Worm (Caenorhabditis elegans) whole organism, L1 larva: ENCODE measurements around the gene rom-1.

Source experiments
- C04F5.9 ChIP-seq: sonication (generic microtip); optimal IDR thresholded peaks from 2 replicates; lab custom pipeline; 2016; ENCODE audit warnings: missing genetic modification characterization, missing compliant biosample characterization
- C16A3.4 ChIP-seq: fragments of 150-350 bp; optimal IDR thresholded peaks from 2 replicates; lab custom pipeline; 2014; ENCODE audit warnings: missing biosample characterization, missing genetic modification characterization
- C34B4.2 ChIP-seq: sonication (generic microtip); optimal IDR thresholded peaks from 2 replicates; lab custom pipeline; 2017; ENCODE audit warnings: mild to moderate bottlenecking, missing genetic modification characterization, missing compliant biosample characterization
- aha-1 ChIP-seq: fragments of 150-350 bp; optimal IDR thresholded peaks from 2 replicates; lab custom pipeline; 2014; ENCODE audit warnings: missing biosample characterization, missing genetic modification characterization
- alr-1 ChIP-seq: fragments of 200-800 bp; sonication (Bioruptor generic); optimal IDR thresholded peaks from 2 replicates; lab custom pipeline; 2018; ENCODE audit warnings: borderline replicate concordance, mild to moderate bottlenecking, missing genetic modification characterization, missing compliant biosample characterization
- ama-1 ChIP-seq: fragments of 150-350 bp; optimal IDR thresholded peaks from 2 replicates; lab custom pipeline; 2014
- blmp-1 ChIP-seq: fragments of 150-350 bp; optimal IDR thresholded peaks from 2 replicates; lab custom pipeline; 2014; ENCODE audit warnings: missing biosample characterization, missing genetic modification characterization
- ceh-8 ChIP-seq: fragments of 200-800 bp; sonication (Bioruptor generic); optimal IDR thresholded peaks from 2 replicates; lab custom pipeline; 2018; ENCODE audit warnings: mild to moderate bottlenecking, missing genetic modification characterization, moderate library complexity, missing compliant biosample characterization
- ceh-88 ChIP-seq: fragments of 200-800 bp; sonication (Bioruptor generic); IDR thresholded peaks from 2 replicates; pipeline ENCODE4 v1.3.6; 2022; ENCODE audit warnings: missing genetic modification characterization, missing compliant biosample characterization
- ceh-90 ChIP-seq: sonication (generic microtip); optimal IDR thresholded peaks from 2 replicates; lab custom pipeline; 2016; ENCODE audit warnings: missing genetic modification characterization, missing compliant biosample characterization
- ces-1 ChIP-seq: fragments of 150-350 bp; optimal IDR thresholded peaks from 2 replicates; lab custom pipeline; 2014; ENCODE audit warnings: missing biosample characterization, missing genetic modification reagents, missing genetic modification characterization
- dpl-1 ChIP-seq, 3 experiments: fragments of 150-350 bp in 2 of 3; sonication (generic microtip) in 1 of 3; optimal IDR thresholded peaks; 2 replicates each; lab custom pipeline; 2014 to 2017; ENCODE audit warnings: missing biosample characterization in 3 of 3, missing genetic modification characterization in 3 of 3, missing genetic modification reagents in 3 of 3
- dsc-1 ChIP-seq: sonication (generic microtip); optimal IDR thresholded peaks from 2 replicates; lab custom pipeline; 2016; ENCODE audit warnings: mild to moderate bottlenecking, missing genetic modification characterization, missing compliant biosample characterization
- efl-3 ChIP-seq: fragments of 200-800 bp; sonication (Bioruptor generic); optimal IDR thresholded peaks from 2 replicates; lab custom pipeline; 2018; ENCODE audit warnings: mild to moderate bottlenecking, missing genetic modification characterization, missing compliant biosample characterization
- egl-13 ChIP-seq: sonication (generic microtip); optimal IDR thresholded peaks from 2 replicates; lab custom pipeline; 2016; ENCODE audit warnings: missing genotype, missing genetic modification reagents, missing genetic modification characterization, missing compliant biosample characterization
- egl-27 ChIP-seq, 2 experiments: fragments of 150-350 bp in 1 of 2; sonication (generic microtip); optimal IDR thresholded peaks; 3 replicates each; lab custom pipeline; 2017 to 2018; ENCODE audit warnings: missing biosample characterization in 2 of 2, missing genetic modification characterization in 2 of 2, missing genetic modification reagents in 2 of 2
- elt-2 ChIP-seq: sonication (generic microtip); optimal IDR thresholded peaks from 2 replicates; lab custom pipeline; 2016; ENCODE audit warnings: missing genetic modification characterization, mild to moderate bottlenecking, inconsistent platforms, missing compliant biosample characterization, missing genetic modification reagents
- ets-5 ChIP-seq: fragments of 200-800 bp; sonication (Bioruptor generic); IDR thresholded peaks from 2 replicates; pipeline ENCODE4 v1.3.6; 2022; ENCODE audit warnings: missing genetic modification characterization, missing compliant biosample characterization
- fkh-10 ChIP-seq: sonication (generic microtip); optimal IDR thresholded peaks from 2 replicates; lab custom pipeline; 2017; ENCODE audit warnings: missing biosample characterization, missing genetic modification reagents, missing genetic modification characterization
- fkh-4 ChIP-seq: sonication (generic microtip); optimal IDR thresholded peaks from 2 replicates; lab custom pipeline; 2016; ENCODE audit warnings: missing compliant biosample characterization, missing genetic modification characterization, borderline replicate concordance
- fkh-8 ChIP-seq: sonication (generic microtip); optimal IDR thresholded peaks from 2 replicates; lab custom pipeline; 2016; ENCODE audit warnings: mild to moderate bottlenecking, missing genetic modification characterization, missing compliant biosample characterization
- fos-1 ChIP-seq: fragments of 150-350 bp; optimal IDR thresholded peaks from 2 replicates; lab custom pipeline; 2014; ENCODE audit warnings: missing biosample characterization, missing genetic modification characterization
- hlh-17 ChIP-seq: fragments of 200-800 bp; sonication (Bioruptor generic); optimal IDR thresholded peaks from 2 replicates; lab custom pipeline; 2018; ENCODE audit warnings: missing genetic modification characterization, mild to moderate bottlenecking, missing compliant biosample characterization, moderate library complexity, borderline replicate concordance
- hlh-4 ChIP-seq: sonication (generic microtip); optimal IDR thresholded peaks from 2 replicates; lab custom pipeline; 2016; ENCODE audit warnings: mild to moderate bottlenecking, missing genetic modification characterization, missing compliant biosample characterization
- hpl-2 ChIP-seq: fragments of 150-350 bp; optimal IDR thresholded peaks from 2 replicates; lab custom pipeline; 2014; ENCODE audit warnings: missing biosample characterization, missing genetic modification reagents, missing genetic modification characterization
- irx-1 ChIP-seq: sonication (generic microtip); optimal IDR thresholded peaks from 2 replicates; lab custom pipeline; 2016; ENCODE audit warnings: missing genetic modification characterization, missing compliant biosample characterization
- jun-1 ChIP-seq: fragments of 150-350 bp; optimal IDR thresholded peaks from 2 replicates; lab custom pipeline; 2014; ENCODE audit warnings: missing biosample characterization, missing genetic modification reagents, missing genetic modification characterization
- lin-15B ChIP-seq: fragments of 150-350 bp; sonication (generic microtip); optimal IDR thresholded peaks from 3 replicates; lab custom pipeline; 2014; ENCODE audit warnings: missing biosample characterization, missing genetic modification characterization
- lin-39 ChIP-seq: fragments of 150-350 bp; optimal IDR thresholded peaks from 2 replicates; lab custom pipeline; 2014; ENCODE audit warnings: missing biosample characterization, missing genetic modification reagents, missing genetic modification characterization
- mef-2 ChIP-seq: fragments of 150-350 bp; optimal IDR thresholded peaks from 2 replicates; lab custom pipeline; 2014; ENCODE audit warnings: missing biosample characterization, missing genetic modification characterization
- nhr-11 ChIP-seq: fragments of 150-350 bp; optimal IDR thresholded peaks from 2 replicates; lab custom pipeline; 2014; ENCODE audit warnings: missing biosample characterization, missing genetic modification characterization
- nhr-12 ChIP-seq: sonication (generic microtip); optimal IDR thresholded peaks from 2 replicates; lab custom pipeline; 2017; ENCODE audit warnings: missing biosample characterization, missing genetic modification characterization
- nhr-20 ChIP-seq: sonication (generic microtip); optimal IDR thresholded peaks from 2 replicates; lab custom pipeline; 2016; ENCODE audit warnings: mild to moderate bottlenecking, missing genetic modification characterization, missing compliant biosample characterization
- nhr-237 ChIP-seq: fragments of 150-350 bp; optimal IDR thresholded peaks from 2 replicates; lab custom pipeline; 2014; ENCODE audit warnings: missing biosample characterization, missing genetic modification characterization
- nhr-28 ChIP-seq: fragments of 150-350 bp; optimal IDR thresholded peaks from 2 replicates; lab custom pipeline; 2014; ENCODE audit warnings: missing biosample characterization, missing genetic modification characterization
- nhr-47 ChIP-seq: sonication (generic microtip); optimal IDR thresholded peaks from 2 replicates; lab custom pipeline; 2016; ENCODE audit warnings: mild to moderate bottlenecking, missing genetic modification characterization, moderate library complexity, missing compliant biosample characterization
- nhr-76 ChIP-seq: sonication (generic microtip); optimal IDR thresholded peaks from 2 replicates; lab custom pipeline; 2017; ENCODE audit warnings: missing biosample characterization, missing genetic modification characterization
- nhr-84 ChIP-seq: sonication (generic microtip); optimal IDR thresholded peaks from 2 replicates; lab custom pipeline; 2017; ENCODE audit warnings: missing biosample characterization, missing genetic modification characterization
- nhr-85 ChIP-seq: sonication (generic microtip); peaks from one replicate; lab custom pipeline; 2016; ENCODE audit warnings: missing genetic modification characterization, inconsistent platforms, missing compliant biosample characterization
- nhr-90 ChIP-seq: sonication (generic microtip); optimal IDR thresholded peaks from 2 replicates; lab custom pipeline; 2016; ENCODE audit warnings: mild to moderate bottlenecking, missing genetic modification characterization, missing compliant biosample characterization; ENCODE audit not compliant: poor library complexity
- pag-3 ChIP-seq: sonication (generic microtip); optimal IDR thresholded peaks from 2 replicates; lab custom pipeline; 2017; ENCODE audit warnings: missing genetic modification characterization, mild to moderate bottlenecking, missing compliant biosample characterization, antibody characterized with exemption, borderline replicate concordance; ENCODE audit not compliant: insufficient read depth
- pax-3 ChIP-seq: fragments of 200-800 bp; sonication (Bioruptor generic); optimal IDR thresholded peaks from 2 replicates; lab custom pipeline; 2018; ENCODE audit warnings: mild to moderate bottlenecking, missing genetic modification characterization, moderate library complexity, missing compliant biosample characterization
- pqm-1 ChIP-seq: sonication (generic microtip); optimal IDR thresholded peaks from 3 replicates; lab custom pipeline; 2017; ENCODE audit warnings: missing biosample characterization, missing genetic modification characterization
- rnt-1 ChIP-seq: sonication (generic microtip); optimal IDR thresholded peaks from 2 replicates; lab custom pipeline; 2016; ENCODE audit warnings: mild to moderate bottlenecking, missing genetic modification characterization, moderate library complexity, missing compliant biosample characterization
- snpc-4 ChIP-seq: fragments of 150-350 bp; optimal IDR thresholded peaks from 2 replicates; lab custom pipeline; 2014; ENCODE audit warnings: missing biosample characterization, missing genetic modification characterization
- tbx-2 ChIP-seq: sonication (generic microtip); optimal IDR thresholded peaks from 2 replicates; lab custom pipeline; 2016; ENCODE audit warnings: missing genetic modification characterization, missing compliant biosample characterization
- tlp-1 ChIP-seq: fragments of 150-350 bp; optimal IDR thresholded peaks from 2 replicates; lab custom pipeline; 2014; ENCODE audit warnings: missing biosample characterization, missing genetic modification characterization
- unc-130 ChIP-seq: fragments of 150-350 bp; optimal IDR thresholded peaks from 2 replicates; lab custom pipeline; 2017; ENCODE audit warnings: missing biosample characterization, missing genetic modification characterization, inconsistent platforms
- unc-62 ChIP-seq: fragments of 150-350 bp; optimal IDR thresholded peaks from 2 replicates; lab custom pipeline; 2014; ENCODE audit warnings: missing biosample characterization, missing genetic modification reagents, missing genetic modification characterization
- unc-98 ChIP-seq: fragments of 200-800 bp; sonication (Bioruptor generic); IDR thresholded peaks from 2 replicates; pipeline ENCODE4 v1.3.6; 2022; ENCODE audit warnings: missing genetic modification characterization, missing compliant biosample characterization
- zag-1 ChIP-seq: fragments of 150-350 bp; optimal IDR thresholded peaks from 2 replicates; lab custom pipeline; 2014; ENCODE audit warnings: missing biosample characterization, missing genetic modification characterization
- zip-4 ChIP-seq: fragments of 200-800 bp; sonication (Bioruptor generic); optimal IDR thresholded peaks from 2 replicates; lab custom pipeline; 2018; ENCODE audit warnings: mild to moderate bottlenecking, missing genetic modification characterization, moderate library complexity, missing compliant biosample characterization
- ztf-11 ChIP-seq, 2 experiments: sonication (generic microtip); optimal IDR thresholded peaks; 2 replicates each; lab custom pipeline; 2016 to 2017; ENCODE audit warnings: missing genetic modification characterization in 2 of 2, missing biosample characterization in 1 of 2, missing compliant biosample characterization in 1 of 2
- ztf-4 ChIP-seq: fragments of 150-350 bp; optimal IDR thresholded peaks from 2 replicates; lab custom pipeline; 2014; ENCODE audit warnings: missing biosample characterization, missing genetic modification characterization

The rom-1 gene

DNA sequence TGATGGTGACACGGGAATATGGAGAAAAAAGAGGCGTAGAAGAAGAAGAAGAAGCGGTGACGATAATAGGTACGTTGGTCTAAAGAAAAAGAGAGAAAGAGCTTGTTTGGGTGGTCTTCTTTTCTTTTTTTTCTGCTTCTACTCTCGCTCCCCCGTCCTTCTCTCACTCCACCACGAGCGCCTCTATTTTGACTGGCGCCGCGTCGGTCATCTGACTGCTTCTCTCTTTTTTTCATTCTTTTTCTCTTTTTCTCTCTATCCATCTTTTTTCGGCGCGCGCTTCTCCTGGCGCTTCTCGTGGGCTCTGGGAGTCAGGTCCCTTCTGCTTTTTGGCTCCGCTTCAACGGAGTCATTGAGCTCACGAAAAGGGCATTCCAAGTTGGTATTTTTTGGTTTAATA lies 43.3 kb downstream of the rom-1 start (continued):
- TF ChIP-seq elt-2 (tag; lab: Kevin White, UChicago) (no peak), nhr-85 (tag; lab: Kevin White, UChicago) (no peak), unc-130 (tag; lab: Kevin White, UChicago) (no peak), pax-3 (tag; lab: Kevin White, UChicago) (no peak), unc-98 (no peak), snpc-4 (tag; lab: Kevin White, UChicago) (peak; percentile 15), tbx-2 (tag; lab: Kevin White, UChicago) (peak; percentile 32), ceh-90 (tag; lab: Kevin White, UChicago) (no peak), tlp-1 (tag; lab: Kevin White, UChicago) (no peak), irx-1 (tag; lab: Kevin White, UChicago) (no peak), egl-13 (tag; lab: Kevin White, UChicago) (no peak), nhr-11 (no peak), nhr-28 (tag; lab: Kevin White, UChicago) (no peak), fkh-10 (peak; percentile 1), fos-1 (tag; lab: Kevin White, UChicago) (no peak), alr-1 (tag; lab: Kevin White, UChicago) (no peak), egl-27 (tag; optimal IDR thresholded peaks at IDR 0.05; lab: Kevin White, UChicago) (no peak), jun-1 (tag; lab: Kevin White, UChicago) (no peak), rnt-1 (tag; lab: Kevin White, UChicago) (peak; percentile 41), nhr-12 (tag; lab: Kevin White, UChicago) (no peak), pqm-1 (no peak), nhr-47 (tag; lab: Kevin White, UChicago) (peak; percentile 47), dsc-1 (tag; lab: Kevin White, UChicago) (no peak), hpl-2 (GFP tag; lab: Kevin White, UChicago) (no peak), zag-1 (no peak), unc-62 (GFP tag; lab: Kevin White, UChicago) (no peak), lin-15B (no peak), hlh-4 (tag; lab: Kevin White, UChicago) (no peak), fkh-4 (no peak), C04F5.9 (tag; lab: Kevin White, UChicago) (no peak), blmp-1 (tag; lab: Kevin White, UChicago) (no peak), ztf-11 (tag; optimal IDR thresholded peaks at IDR 0.05; lab: Kevin White, UChicago) (no peak), ces-1 (no peak), ama-1 (no peak), mef-2 (tag; lab: Kevin White, UChicago) (no peak), zip-4 (GFP tag; lab: Kevin White, UChicago) (no peak), hlh-17 (GFP tag; lab: Kevin White, UChicago) (no peak), C34B4.2 (tag; lab: Kevin White, UChicago) (no peak), ztf-4 (tag; lab: Kevin White, UChicago) (no peak), nhr-90 (tag; lab: Kevin White, UChicago) (no peak), nhr-237 (no peak), ets-5 (GFP tag; lab: Robert Waterston, UW) (no peak), ceh-8 (GFP tag; lab: Kevin White, UChicago) (no peak), pag-3 (tag; lab: Kevin White, UChicago) (no peak), dpl-1 (GFP tag; optimal IDR thresholded peaks at IDR 0.05; lab: Kevin White, UChicago) (peak; percentile 5 to 34 (median 31)), ceh-88 (GFP tag; lab: Robert Waterston, UW) (no peak), lin-39 (tag; lab: Kevin White, UChicago) (no peak), nhr-76 (tag; lab: Kevin White, UChicago) (no peak), fkh-8 (peak; percentile 77), nhr-84 (tag; lab: Kevin White, UChicago) (no peak), nhr-20 (tag; lab: Kevin White, UChicago) (peak; percentile 27), C16A3.4 (tag; lab: Kevin White, UChicago) (no peak), aha-1 (tag; lab: Kevin White, UChicago) (no peak), efl-3 (GFP tag; lab: Kevin White, UChicago) (no peak)
